Fruit fly (Drosophila melanogaster): ENCODE data around the gene TkR99D.
A peak's percentile ranks its signal among the peaks of the same experiment; 100 is the strongest.

The TkR99D gene

dm6 chr3R:30014977-30015514, 45.8 kb upstream of the TkR99D start, which contains the start of gene CG7920 (continued):
- TF ChIP-seq CG11560 (tag; IDR thresholded peaks at IDR 0.05) (no peak), CG4404 (GFP tag; IDR thresholded peaks at IDR 0.05) (no peak), Lim3 (GFP tag; IDR thresholded peaks at IDR 0.05) (no peak), her (GFP tag; optimal IDR thresholded peaks at IDR 0.05) (peak; percentile 8), dpn (GFP tag; optimal IDR thresholded peaks at IDR 0.05) (peak; percentile 3 to 29), odd (GFP tag; optimal IDR thresholded peaks at IDR 0.05) (peak; percentile 37), CG2120 (GFP tag; optimal IDR thresholded peaks at IDR 0.05) (peak; percentile 54), Pdp1 (GFP tag; optimal IDR thresholded peaks at IDR 0.05) (peak in 1 of 2 experiments; percentile 10), CG15011 (GFP tag; optimal IDR thresholded peaks at IDR 0.05) (no peak), Dfd (GFP tag; optimal IDR thresholded peaks at IDR 0.05) (no peak), CG10274 (GFP tag; optimal IDR thresholded peaks at IDR 0.05) (peak; percentile 16), PHDP (tag; optimal IDR thresholded peaks at IDR 0.05) (peak; percentile 6), hkb (optimal IDR thresholded peaks at IDR 0.05) (no peak), hkb (GFP tag; IDR thresholded peaks at IDR 0.05) (peak; percentile 33), fru (optimal IDR thresholded peaks at IDR 0.05) (no peak), Jarid2 (GFP tag; optimal IDR thresholded peaks at IDR 0.05) (peak; percentile 83), CG4730 (GFP tag; IDR thresholded peaks at IDR 0.05) (no peak), MBD-R2 (GFP tag; IDR thresholded peaks at IDR 0.05) (peak; percentile 29; the same call in 1 of the 2 replicates), Med (GFP tag) (peak; percentile 83), CG17186 (GFP tag; optimal IDR thresholded peaks at IDR 0.05) (peak; percentile 43), insv (GFP tag; optimal IDR thresholded peaks at IDR 0.05) (no peak), Dip3 (GFP tag; optimal IDR thresholded peaks at IDR 0.05) (no peak), sima (GFP tag; optimal IDR thresholded peaks at IDR 0.05) (no peak), HmgD (GFP tag; optimal IDR thresholded peaks at IDR 0.05) (no peak), CG13287 (GFP tag; IDR thresholded peaks at IDR 0.05; ENCODE audit: partially characterized antibody) (peak; percentile 89), CG4820 (GFP tag; optimal IDR thresholded peaks at IDR 0.05) (no peak), sug (tag; optimal IDR thresholded peaks at IDR 0.05) (no peak), scrt (GFP tag; optimal IDR thresholded peaks at IDR 0.05) (peak; percentile 47), CG7271 (tag; optimal IDR thresholded peaks at IDR 0.05) (no peak), CG11085 (GFP tag; IDR thresholded peaks at IDR 0.05) (no peak), dm (GFP tag; optimal IDR thresholded peaks at IDR 0.05) (peak; percentile 41), CG2199 (GFP tag; IDR thresholded peaks at IDR 0.05) (no peak), Dll (GFP tag; IDR thresholded peaks at IDR 0.05; ENCODE audit: partially characterized antibody) (peak; percentile 89), Elba2 (GFP tag; optimal IDR thresholded peaks at IDR 0.05) (no peak), CG12104 (GFP tag; optimal IDR thresholded peaks at IDR 0.05) (peak; percentile 16), crp (GFP tag; optimal IDR thresholded peaks at IDR 0.05) (peak in 1 of 2 experiments; percentile 55)

dm6 chr3R:30014480-30014879, 45.2 kb upstream of the TkR99D start:
- TF ChIP-seq ci (GFP tag; IDR thresholded peaks at IDR 0.05) (peak; percentile 21; the same call in 1 of the 3 replicates), CG6791 (GFP tag; IDR thresholded peaks at IDR 0.05; ENCODE audit: partially characterized antibody) (0 out of 3 replicates have a peak, but pooled peaks have one; percentile 8), CoRest (tag; optimal IDR thresholded peaks at IDR 0.05) (no peak), CG12659 (GFP tag; optimal IDR thresholded peaks at IDR 0.05) (no peak), sug (tag; optimal IDR thresholded peaks at IDR 0.05) (peak; percentile 31), Pdp1 (GFP tag; optimal IDR thresholded peaks at IDR 0.05) (peak in 1 of 2 experiments; percentile 91), Sin3A (optimal IDR thresholded peaks at IDR 0.05) (no peak), CG1647 (GFP tag; optimal IDR thresholded peaks at IDR 0.05) (no peak)
